Fruit fly (Drosophila melanogaster) whole organism, embryonic: ENCODE measurements around the gene CG46458.

Experiments used
- Adf1 ChIP-seq: fragments of 200-800 bp; sonication (Bioruptor generic); IDR thresholded peaks from 2 replicates; pipeline ENCODE4 v1.3.6; 2022; ENCODE audit warnings: missing biosample characterization, missing genetic modification characterization
- Atf6 ChIP-seq: fragments of 200-800 bp; sonication (Bioruptor generic); IDR thresholded peaks from 2 replicates; pipeline ENCODE4 v1.3.6; 2022; ENCODE audit warnings: missing biosample characterization, missing genetic modification characterization
- CG10209 ChIP-seq: fragments of 200-800 bp; sonication (Bioruptor generic); optimal IDR thresholded peaks from 3 replicates; lab custom pipeline; 2017; ENCODE audit warnings: missing biosample characterization, mild to moderate bottlenecking, missing genetic modification characterization, missing genetic modification reagents
- CG10274 ChIP-seq: fragments of 200-800 bp; sonication (Bioruptor generic); optimal IDR thresholded peaks from 3 replicates; lab custom pipeline; 2017; ENCODE audit warnings: missing biosample characterization, mild to moderate bottlenecking, missing genetic modification characterization
- CG11504 ChIP-seq: fragments of 200-800 bp; sonication (Bioruptor generic); optimal IDR thresholded peaks from 3 replicates; lab custom pipeline; 2019; ENCODE audit warnings: missing biosample characterization, mild to moderate bottlenecking, missing genetic modification characterization, moderate library complexity
- CG13624 ChIP-seq: fragments of 200-800 bp; sonication (Bioruptor generic); optimal IDR thresholded peaks from 2 replicates; lab custom pipeline; 2016; ENCODE audit warnings: missing biosample characterization, missing genetic modification characterization
- CG14710 ChIP-seq: fragments of 200-800 bp; sonication (Bioruptor generic); optimal IDR thresholded peaks from 3 replicates; lab custom pipeline; 2019; ENCODE audit warnings: missing biosample characterization, mild to moderate bottlenecking, missing genetic modification characterization, moderate library complexity
- CG15011 ChIP-seq: fragments of 200-800 bp; sonication (Bioruptor generic); optimal IDR thresholded peaks from 3 replicates; lab custom pipeline; 2018; ENCODE audit warnings: missing biosample characterization, mild to moderate bottlenecking, missing genetic modification characterization
- CG15479 ChIP-seq: fragments of 200-800 bp; sonication (Bioruptor generic); optimal IDR thresholded peaks from 3 replicates; lab custom pipeline; 2019; ENCODE audit warnings: missing biosample characterization, mild to moderate bottlenecking, missing genetic modification characterization, moderate library complexity
- CG17186 ChIP-seq: fragments of 200-800 bp; sonication (Bioruptor generic); optimal IDR thresholded peaks from 3 replicates; lab custom pipeline; 2017; ENCODE audit warnings: missing biosample characterization, missing genetic modification reagents, missing genetic modification characterization
- CG17568 ChIP-seq: fragments of 200-800 bp; sonication (Bioruptor generic); optimal IDR thresholded peaks from 2 replicates; lab custom pipeline; 2018; ENCODE audit warnings: missing biosample characterization, mild to moderate bottlenecking, missing genetic modification characterization, moderate library complexity
- CG2712 ChIP-seq: fragments of 200-800 bp; optimal IDR thresholded peaks from 3 replicates; lab custom pipeline; 2019; ENCODE audit warnings: missing biosample characterization, mild to moderate bottlenecking, missing genetic modification characterization, moderate library complexity
- CG30403 ChIP-seq: fragments of 200-800 bp; sonication (Bioruptor generic); optimal IDR thresholded peaks from 3 replicates; lab custom pipeline; 2016; ENCODE audit warnings: missing biosample characterization, missing genetic modification characterization
- CG3163 ChIP-seq: fragments of 200-800 bp; sonication (Bioruptor generic); optimal IDR thresholded peaks from 3 replicates; lab custom pipeline; 2016; ENCODE audit warnings: missing biosample characterization, missing genetic modification characterization
- CG32767 ChIP-seq: fragments of 200-800 bp; sonication (Bioruptor generic); IDR thresholded peaks from 2 replicates; pipeline ENCODE4 v1.3.6; 2022; ENCODE audit warnings: missing biosample characterization, missing genetic modification characterization
- CG4424 ChIP-seq: fragments of 200-800 bp; sonication (Bioruptor generic); optimal IDR thresholded peaks from 3 replicates; lab custom pipeline; 2016; ENCODE audit warnings: missing biosample characterization, missing genetic modification characterization
- CG5953 ChIP-seq: fragments of 200-800 bp; sonication (Bioruptor generic); IDR thresholded peaks from 2 replicates; pipeline ENCODE4 v1.3.6; 2022; ENCODE audit warnings: missing biosample characterization, missing genetic modification characterization
- CG6254 ChIP-seq: fragments of 200-800 bp; sonication (Bioruptor generic); optimal IDR thresholded peaks from 3 replicates; lab custom pipeline; 2017; ENCODE audit warnings: mild to moderate bottlenecking, missing biosample characterization, missing genetic modification reagents, missing genetic modification characterization
- CG6272 ChIP-seq: fragments of 200-800 bp; sonication (Bioruptor generic); IDR thresholded peaks from 2 replicates; pipeline ENCODE4 v1.3.6; 2022; ENCODE audit warnings: missing biosample characterization, missing genetic modification characterization
- CG8281 ChIP-seq: fragments of 200-800 bp; sonication (Bioruptor generic); optimal IDR thresholded peaks from 2 replicates; lab custom pipeline; 2018; ENCODE audit warnings: missing biosample characterization, mild to moderate bottlenecking, missing genetic modification characterization, moderate library complexity
- CG8478 ChIP-seq: fragments of >200 bp; optimal IDR thresholded peaks from 2 replicates; lab custom pipeline; 2018
- Doc2 ChIP-seq: fragments of 200-800 bp; sonication (Bioruptor generic); IDR thresholded peaks from 2 replicates; pipeline ENCODE4 v1.3.6; 2022; ENCODE audit warnings: missing biosample characterization, missing genetic modification characterization
- Eip74EF ChIP-seq, 2 experiments: fragments of 200-800 bp in 1 of 2; fragments of >200 bp in 1 of 2; sonication (Bioruptor generic) in 1 of 2; optimal IDR thresholded peaks; 2 replicates each; lab custom pipeline; 2017 to 2019; ENCODE audit warnings: missing biosample characterization in 2 of 2, missing genetic modification characterization in 2 of 2, mild to moderate bottlenecking in 1 of 2, moderate library complexity in 1 of 2
- H2.0 ChIP-seq: fragments of 200-800 bp; sonication (Bioruptor generic); IDR thresholded peaks from 2 replicates; pipeline ENCODE4 v1.3.6; 2022; ENCODE audit warnings: missing biosample characterization, missing genetic modification characterization
- Hr3 ChIP-seq: fragments of 200-800 bp; sonication (Bioruptor generic); optimal IDR thresholded peaks from 3 replicates; lab custom pipeline; 2016; ENCODE audit warnings: missing biosample characterization, missing genetic modification characterization
- NC2β ChIP-seq: fragments of 200-800 bp; sonication (Bioruptor generic); optimal IDR thresholded peaks from 2 replicates; lab custom pipeline; 2016; ENCODE audit warnings: missing biosample characterization, missing genetic modification characterization
- Ptx1 ChIP-seq: fragments of 200-800 bp; sonication (Bioruptor generic); IDR thresholded peaks from 2 replicates; pipeline ENCODE4 v1.3.6; 2022; ENCODE audit warnings: missing biosample characterization, missing genetic modification characterization
- Sox102F ChIP-seq: fragments of 200-800 bp; sonication (Bioruptor generic); optimal IDR thresholded peaks from 2 replicates; lab custom pipeline; 2018; ENCODE audit warnings: missing biosample characterization, mild to moderate bottlenecking, missing genetic modification characterization, moderate library complexity
- Ssrp ChIP-seq: fragments of 200-800 bp; sonication (Bioruptor generic); optimal IDR thresholded peaks from 2 replicates; lab custom pipeline; 2018; ENCODE audit warnings: missing biosample characterization, mild to moderate bottlenecking, missing genetic modification characterization, moderate library complexity
- Tbp ChIP-seq: fragments of >200 bp; optimal IDR thresholded peaks from 2 replicates; lab custom pipeline; 2018; ENCODE audit warnings: missing biosample characterization, missing genetic modification characterization
- Xbp1 ChIP-seq: fragments of 200-800 bp; sonication (Bioruptor generic); optimal IDR thresholded peaks from 3 replicates; lab custom pipeline; 2016; ENCODE audit warnings: missing biosample characterization, mild to moderate bottlenecking, missing genetic modification characterization
- ab ChIP-seq: fragments of 200-800 bp; sonication (Bioruptor generic); optimal IDR thresholded peaks from 2 replicates; lab custom pipeline; 2016; ENCODE audit warnings: missing biosample characterization, missing genetic modification characterization
- ato ChIP-seq: fragments of 200-800 bp; sonication (Bioruptor generic); IDR thresholded peaks from 2 replicates; pipeline ENCODE4 v1.3.6; 2022; ENCODE audit warnings: missing biosample characterization, missing genetic modification characterization; ENCODE audit not compliant: partially characterized antibody
- bowl ChIP-seq: fragments of 200-800 bp; sonication (Bioruptor generic); IDR thresholded peaks from 2 replicates; pipeline ENCODE4 v1.3.6; 2022; ENCODE audit warnings: missing biosample characterization, missing genetic modification characterization
- chm ChIP-seq: fragments of 200-800 bp; sonication (Bioruptor generic); IDR thresholded peaks from 2 replicates; pipeline ENCODE4 v1.3.6; 2022; ENCODE audit warnings: missing biosample characterization, missing genetic modification characterization
- chn ChIP-seq: fragments of 200-800 bp; sonication (Bioruptor generic); optimal IDR thresholded peaks from 2 replicates; lab custom pipeline; 2016; ENCODE audit warnings: missing biosample characterization, missing genetic modification characterization
- dimm ChIP-seq: fragments of 200-800 bp; sonication (Bioruptor generic); IDR thresholded peaks from 2 replicates; pipeline ENCODE4 v1.3.6; 2022; ENCODE audit warnings: missing biosample characterization, missing genetic modification characterization
- fd64A ChIP-seq: fragments of 200-800 bp; sonication (Bioruptor generic); optimal IDR thresholded peaks from 3 replicates; lab custom pipeline; 2018; ENCODE audit warnings: missing biosample characterization, mild to moderate bottlenecking, missing genetic modification characterization
- fd96Cb ChIP-seq: fragments of 200-800 bp; sonication (Bioruptor generic); optimal IDR thresholded peaks from 2 replicates; lab custom pipeline; 2018; ENCODE audit warnings: missing biosample characterization, mild to moderate bottlenecking, missing genetic modification characterization, moderate library complexity
- gt ChIP-seq: fragments of 200-800 bp; sonication (Bioruptor generic); IDR thresholded peaks from 2 replicates; pipeline ENCODE4 v1.3.6; 2022; ENCODE audit warnings: missing biosample characterization, missing genetic modification characterization
- ind ChIP-seq: fragments of 200-800 bp; sonication (Bioruptor generic); optimal IDR thresholded peaks from 3 replicates; lab custom pipeline; 2016; ENCODE audit warnings: missing biosample characterization, missing genetic modification characterization
- jing ChIP-seq: fragments of 200-800 bp; sonication (Bioruptor generic); optimal IDR thresholded peaks from 2 replicates; lab custom pipeline; 2018; ENCODE audit warnings: missing biosample characterization, mild to moderate bottlenecking, missing genetic modification characterization
- nerfin-1 ChIP-seq: fragments of 200-800 bp; sonication (Bioruptor generic); optimal IDR thresholded peaks from 3 replicates; lab custom pipeline; 2019; ENCODE audit warnings: missing biosample characterization, mild to moderate bottlenecking, missing genetic modification characterization, moderate library complexity
- nerfin-2 ChIP-seq: fragments of 200-800 bp; sonication (Bioruptor generic); IDR thresholded peaks from 2 replicates; pipeline ENCODE4 v1.3.6; 2022; ENCODE audit warnings: missing biosample characterization, missing genetic modification characterization; ENCODE audit not compliant: partially characterized antibody
- psq ChIP-seq: fragments of 200-800 bp; sonication (Bioruptor generic); optimal IDR thresholded peaks from 2 replicates; lab custom pipeline; 2017; ENCODE audit warnings: missing biosample characterization, missing genetic modification characterization
- scrt ChIP-seq: fragments of 200-800 bp; sonication (Bioruptor generic); optimal IDR thresholded peaks from 2 replicates; lab custom pipeline; 2018; ENCODE audit warnings: missing biosample characterization, mild to moderate bottlenecking, missing genetic modification characterization, moderate library complexity
- shn ChIP-seq: fragments of 200-800 bp; sonication (Bioruptor generic); optimal IDR thresholded peaks from 3 replicates; lab custom pipeline; 2016; ENCODE audit warnings: missing biosample characterization, missing genetic modification characterization
- slou ChIP-seq: fragments of 200-800 bp; sonication (Bioruptor generic); optimal IDR thresholded peaks from 3 replicates; lab custom pipeline; 2016; ENCODE audit warnings: missing biosample characterization, missing genetic modification characterization
- tio ChIP-seq: fragments of 200-800 bp; sonication (Bioruptor generic); optimal IDR thresholded peaks from 2 replicates; lab custom pipeline; 2017; ENCODE audit warnings: missing biosample characterization, missing genetic modification characterization, inconsistent platforms
- ttk ChIP-seq: fragments of 200-800 bp; sonication (Bioruptor generic); IDR thresholded peaks from 2 replicates; pipeline ENCODE4 v2.1.2; 2022; ENCODE audit warnings: missing biosample characterization, missing genetic modification characterization
- unpg ChIP-seq: fragments of 200-800 bp; sonication (Bioruptor generic); optimal IDR thresholded peaks from 3 replicates; lab custom pipeline; 2018; ENCODE audit warnings: missing biosample characterization, mild to moderate bottlenecking, missing genetic modification characterization, moderate library complexity
- wek ChIP-seq: fragments of 200-800 bp; sonication (Bioruptor generic); optimal IDR thresholded peaks from 3 replicates; lab custom pipeline; 2018; ENCODE audit warnings: missing biosample characterization, mild to moderate bottlenecking, missing genetic modification characterization, moderate library complexity

The CG46458 gene

DNA sequence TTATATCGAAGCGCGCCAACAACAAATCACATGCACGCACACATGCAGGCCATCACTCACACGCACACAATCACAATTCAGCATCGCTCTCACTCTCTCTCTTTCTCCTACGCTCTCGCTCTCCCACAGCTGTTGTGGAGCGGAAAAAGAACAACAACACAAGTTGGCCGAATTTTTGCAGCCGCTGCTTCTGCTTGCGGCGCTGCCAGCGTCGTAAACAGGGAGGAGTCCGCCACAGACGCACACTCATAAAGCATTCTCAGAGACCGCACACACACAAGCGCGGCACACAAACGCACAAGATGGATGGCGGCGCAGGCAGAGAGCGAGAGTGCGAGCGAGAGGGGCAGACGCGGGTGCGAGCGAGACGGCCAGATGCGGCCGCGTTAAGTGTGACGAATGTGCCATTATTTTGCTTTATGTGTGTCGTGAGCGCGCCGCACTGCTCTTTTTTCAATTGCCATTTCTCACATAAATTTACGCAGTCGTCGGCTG is 42.6 kb upstream of the CG46458 start (continued):
- TF ChIP-seq CG11504 (tag; lab: Kevin White, UChicago) (peak; percentile 7), fd96Cb (tag; lab: Kevin White, UChicago) (no peak), CG10274 (no peak), Xbp1 (no peak), CG8478 (lab: Kevin White, UChicago) (peak; percentile 97), Atf6 (GFP tag; lab: Robert Waterston, UW) (no peak), scrt (GFP tag; lab: Kevin White, UChicago) (peak; percentile 12), CG14710 (no peak), Sox102F (no peak), H2.0 (GFP tag; lab: Robert Waterston, UW) (no peak), Hr3 (GFP tag; lab: Kevin White, UChicago) (no peak), nerfin-1 (tag; lab: Kevin White, UChicago) (peak; percentile 51), CG3163 (GFP tag; lab: Kevin White, UChicago) (no peak), jing (no peak), tio (GFP tag; lab: Kevin White, UChicago) (no peak), shn (no peak), CG15011 (GFP tag; lab: Kevin White, UChicago) (no peak), CG8281 (tag; lab: Kevin White, UChicago) (no peak), Eip74EF (GFP tag; optimal IDR thresholded peaks at IDR 0.05; lab: Kevin White, UChicago) (no peak), wek (GFP tag; lab: Kevin White, UChicago) (no peak), CG6272 (GFP tag; lab: Robert Waterston, UW) (no peak), nerfin-2 (GFP tag; lab: Robert Waterston, UW) (no peak), ato (GFP tag; lab: Robert Waterston, UW) (no peak), CG15479 (GFP tag; lab: Kevin White, UChicago) (peak; percentile 68), CG2712 (tag; lab: Kevin White, UChicago) (no peak), Adf1 (GFP tag; lab: Robert Waterston, UW) (peak; percentile 100), psq (no peak), ind (no peak), bowl (no peak), ttk (GFP tag; lab: Robert Waterston, UW) (no peak), chn (peak; percentile 16), fd64A (GFP tag; lab: Kevin White, UChicago) (no peak), CG32767 (0 out of 2 replicates have a peak, but pooled peaks have one; percentile 21), slou (GFP tag; lab: Kevin White, UChicago) (no peak), chm (GFP tag; lab: Robert Waterston, UW) (no peak), NC2β (GFP tag; lab: Kevin White, UChicago) (no peak), CG6254 (GFP tag; lab: Kevin White, UChicago) (no peak), CG4424 (no peak), ab (GFP tag; lab: Kevin White, UChicago) (no peak), CG5953 (no peak), CG13624 (GFP tag; lab: Kevin White, UChicago) (peak; percentile 8), Doc2 (no peak), CG17186 (GFP tag; lab: Kevin White, UChicago) (no peak), Ssrp (tag; lab: Kevin White, UChicago) (no peak), unpg (GFP tag; lab: Kevin White, UChicago) (no peak), CG17568 (GFP tag; lab: Kevin White, UChicago) (no peak), Tbp (GFP tag; lab: Kevin White, UChicago) (no peak), CG30403 (no peak), CG10209 (GFP tag; lab: Kevin White, UChicago) (no peak), gt (GFP tag; lab: Robert Waterston, UW) (no peak), Ptx1 (GFP tag; lab: Robert Waterston, UW) (no peak), dimm (GFP tag; lab: Robert Waterston, UW) (no peak)
